Fruit fly (Drosophila melanogaster) whole organism, wandering third instar larva: Measurements from ENCODE around the gene CG10375.
A peak's percentile ranks its signal among the peaks of the same experiment; 100 is the strongest.

Source experiments
- Abd-B ChIP-seq: fragments of >200 bp; optimal IDR thresholded peaks from 2 replicates; lab custom pipeline; 2017; ENCODE audit warnings: missing biosample characterization, missing genetic modification characterization
- CG32264 ChIP-seq: fragments of 200-800 bp; sonication (Bioruptor generic); optimal IDR thresholded peaks from 2 replicates; lab custom pipeline; 2016; ENCODE audit warnings: missing biosample characterization, missing genetic modification characterization
- CG9705 ChIP-seq: fragments of 200-800 bp; sonication (Bioruptor generic); optimal IDR thresholded peaks from 2 replicates; lab custom pipeline; 2018; ENCODE audit warnings: missing biosample characterization, mild to moderate bottlenecking, missing genetic modification characterization
- CrebA ChIP-seq: fragments of 200-800 bp; sonication (Bioruptor generic); optimal IDR thresholded peaks from 2 replicates; lab custom pipeline; 2016; ENCODE audit warnings: missing biosample characterization, mild to moderate bottlenecking, missing genetic modification characterization, borderline replicate concordance
- Dfd ChIP-seq: fragments of >200 bp; optimal IDR thresholded peaks from 2 replicates; lab custom pipeline; 2017; ENCODE audit warnings: missing biosample characterization, missing genetic modification characterization
- Dif ChIP-seq: fragments of 200-275, 200-300 bp; sonication (Bioruptor generic); optimal IDR thresholded peaks from 2 replicates; lab custom pipeline; 2018; ENCODE audit warnings: missing biosample characterization, missing genetic modification characterization; ENCODE audit not compliant: partially characterized antibody
- GATAd ChIP-seq: sonication (Bioruptor generic); optimal IDR thresholded peaks from 2 replicates; lab custom pipeline; 2016; ENCODE audit warnings: missing biosample characterization, missing genetic modification characterization
- HLH106 ChIP-seq: fragments of 200-800 bp; optimal IDR thresholded peaks from 3 replicates; lab custom pipeline; 2019; ENCODE audit warnings: missing biosample characterization, mild to moderate bottlenecking, missing genetic modification characterization, moderate library complexity
- Hnf4 ChIP-seq: fragments of 200-800 bp; sonication (Bioruptor generic); optimal IDR thresholded peaks from 2 replicates; lab custom pipeline; 2016; ENCODE audit warnings: missing biosample characterization, mild to moderate bottlenecking, missing genetic modification characterization
- Hr78 ChIP-seq: fragments of >200 bp; optimal IDR thresholded peaks from 2 replicates; lab custom pipeline; 2017; ENCODE audit warnings: missing biosample characterization, missing genetic modification characterization
- Hr83 ChIP-seq: fragments of 200-300 bp; sonication (Bioruptor generic); optimal IDR thresholded peaks from 2 replicates; lab custom pipeline; 2016; ENCODE audit warnings: missing biosample characterization, mild to moderate bottlenecking, missing genetic modification characterization, moderate library complexity; ENCODE audit not compliant: poor library complexity, severe bottlenecking
- Jra ChIP-seq: sonication (Bioruptor generic); optimal IDR thresholded peaks from 2 replicates; lab custom pipeline; 2016; ENCODE audit warnings: missing biosample characterization, missing genetic modification characterization
- Mio ChIP-seq: sonication (Bioruptor generic); optimal IDR thresholded peaks from 2 replicates; lab custom pipeline; 2016; ENCODE audit warnings: missing biosample characterization, missing genetic modification characterization
- Myc ChIP-seq: fragments of >200 bp; optimal IDR thresholded peaks from 2 replicates; lab custom pipeline; 2017
- N ChIP-seq: fragments of >200 bp; optimal IDR thresholded peaks from 2 replicates; lab custom pipeline; 2018; ENCODE audit warnings: missing biosample characterization, missing external identifiers, missing genetic modification characterization
- OdsH ChIP-seq: fragments of 200-800 bp; sonication (Bioruptor generic); optimal IDR thresholded peaks from 2 replicates; lab custom pipeline; 2016; ENCODE audit warnings: missing biosample characterization, mild to moderate bottlenecking, missing genetic modification characterization
- Rel ChIP-seq, 2 experiments: fragments of 200-800 bp; sonication (Bioruptor generic) in 1 of 2; optimal IDR thresholded peaks; 2 replicates in 1 of 2; 3 replicates in 1 of 2; lab custom pipeline; 2016 to 2019; ENCODE audit warnings: mild to moderate bottlenecking in 2 of 2, missing biosample characterization in 2 of 2, missing genetic modification characterization in 2 of 2, moderate library complexity in 1 of 2
- Sp1 ChIP-seq: fragments of 200-800 bp; sonication (Bioruptor generic); optimal IDR thresholded peaks from 3 replicates; lab custom pipeline; 2019; ENCODE audit warnings: missing biosample characterization, mild to moderate bottlenecking, missing genetic modification characterization, moderate library complexity
- Vsx2 ChIP-seq: fragments of 200-300, 225-300 bp; sonication (Bioruptor generic); optimal IDR thresholded peaks from 2 replicates; lab custom pipeline; 2018; ENCODE audit warnings: missing biosample characterization, missing genetic modification characterization; ENCODE audit not compliant: partially characterized antibody
- br ChIP-seq: fragments of 200-800 bp; sonication (Bioruptor generic); optimal IDR thresholded peaks from 2 replicates; lab custom pipeline; 2016; ENCODE audit warnings: missing biosample characterization, missing genetic modification characterization
- brk ChIP-seq: fragments of 200-800 bp; sonication (Bioruptor generic); optimal IDR thresholded peaks from 2 replicates; lab custom pipeline; 2016; ENCODE audit warnings: missing biosample characterization, mild to moderate bottlenecking, missing genetic modification characterization
- dl ChIP-seq, 2 experiments: fragments of 175-275, 200-275 bp in 1 of 2; fragments of 200-275 bp in 1 of 2; sonication (Bioruptor generic); optimal IDR thresholded peaks; lab custom pipeline; 2018; ENCODE audit warnings: mild to moderate bottlenecking in 2 of 2, missing biosample characterization in 2 of 2, missing genetic modification characterization in 2 of 2, moderate library complexity in 2 of 2; ENCODE audit not compliant: partially characterized antibody in 2 of 2, insufficient read depth in 1 of 2
- dmrt93B ChIP-seq: fragments of 200-800 bp; sonication (Bioruptor generic); optimal IDR thresholded peaks from 2 replicates; lab custom pipeline; 2018; ENCODE audit warnings: missing biosample characterization, mild to moderate bottlenecking, missing genetic modification characterization
- dsf ChIP-seq: sonication (Bioruptor generic); optimal IDR thresholded peaks from 2 replicates; lab custom pipeline; 2016; ENCODE audit warnings: missing biosample characterization, missing genetic modification characterization, borderline replicate concordance
- ey ChIP-seq: fragments of 200-800 bp; sonication (Bioruptor generic); optimal IDR thresholded peaks from 2 replicates; lab custom pipeline; 2016; ENCODE audit warnings: missing biosample characterization, missing genetic modification characterization
- foxo ChIP-seq, 2 experiments: fragments of 200-800 bp; sonication (Bioruptor generic); optimal IDR thresholded peaks; 2 replicates in 1 of 2; 3 replicates in 1 of 2; lab custom pipeline; 2016 to 2017; ENCODE audit warnings: missing biosample characterization in 2 of 2, missing genetic modification characterization in 2 of 2
- fru ChIP-seq: fragments of 200-800 bp; sonication (Bioruptor generic); optimal IDR thresholded peaks from 3 replicates; lab custom pipeline; 2016; ENCODE audit warnings: missing biosample characterization, mild to moderate bottlenecking, missing genetic modification characterization
- h ChIP-seq: fragments of 200-800 bp; sonication (Bioruptor generic); optimal IDR thresholded peaks from 3 replicates; lab custom pipeline; 2016; ENCODE audit warnings: missing biosample characterization, mild to moderate bottlenecking, missing genetic modification characterization
- jim ChIP-seq: fragments of 175-275, 200-325 bp; sonication (Bioruptor generic); optimal IDR thresholded peaks from 2 replicates; lab custom pipeline; 2016; ENCODE audit warnings: missing biosample characterization, mild to moderate bottlenecking, missing genetic modification characterization
- lola ChIP-seq: fragments of >200 bp; optimal IDR thresholded peaks from 2 replicates; lab custom pipeline; 2017; ENCODE audit warnings: missing biosample characterization, missing genetic modification characterization
- pan ChIP-seq: fragments of >200 bp; optimal IDR thresholded peaks from 2 replicates; lab custom pipeline; 2017
- psq ChIP-seq: fragments of 200-800 bp; sonication (Bioruptor generic); optimal IDR thresholded peaks from 3 replicates; lab custom pipeline; 2017; ENCODE audit warnings: missing biosample characterization, mild to moderate bottlenecking, missing genetic modification characterization, moderate library complexity
- rgr ChIP-seq: fragments of 200-800 bp; sonication (Bioruptor generic); optimal IDR thresholded peaks from 3 replicates; lab custom pipeline; 2016; ENCODE audit warnings: missing biosample characterization, mild to moderate bottlenecking, missing genetic modification characterization
- sage ChIP-seq: fragments of 200-800 bp; sonication (Bioruptor generic); optimal IDR thresholded peaks from 2 replicates; lab custom pipeline; 2016; ENCODE audit warnings: missing biosample characterization, mild to moderate bottlenecking, missing genetic modification characterization
- sv ChIP-seq: fragments of 200-800 bp; sonication (Bioruptor generic); optimal IDR thresholded peaks from 3 replicates; lab custom pipeline; 2016; ENCODE audit warnings: missing biosample characterization, missing genetic modification characterization
- tai ChIP-seq: sonication (Bioruptor generic); optimal IDR thresholded peaks from 2 replicates; lab custom pipeline; 2016; ENCODE audit warnings: missing biosample characterization, missing genetic modification characterization
- usp ChIP-seq: fragments of >200 bp; optimal IDR thresholded peaks from 2 replicates; lab custom pipeline; 2017; ENCODE audit warnings: missing biosample characterization, missing genetic modification characterization
- woc ChIP-seq: sonication (Bioruptor generic); optimal IDR thresholded peaks from 2 replicates; lab custom pipeline; 2016; ENCODE audit warnings: missing biosample characterization, mild to moderate bottlenecking, missing genetic modification characterization

Gene CG10375

dm6 chr3R:23773610-23774364, 6.3 kb downstream of the CG10375 start, which contains the start of gene CG10208:
CG10208 (minus strand) TSS chr3R:23774127.
- TF ChIP-seq Mio (GFP tag; lab: Kevin White, UChicago) (no peak), Hr83 (GFP tag; lab: Kevin White, UChicago) (peak; percentile 7), Hr78 (no peak), br (GFP tag; lab: Kevin White, UChicago) (no peak), fru (GFP tag; lab: Kevin White, UChicago) (no peak), N (no peak), woc (GFP tag; lab: Kevin White, UChicago) (no peak), Abd-B (GFP tag; lab: Kevin White, UChicago) (no peak), Rel (GFP tag; optimal IDR thresholded peaks at IDR 0.05; lab: Kevin White, UChicago) (no peak), Rel (tag; optimal IDR thresholded peaks at IDR 0.05; lab: Kevin White, UChicago) (peak; percentile 47), CG32264 (GFP tag; lab: Kevin White, UChicago) (no peak), CG9705 (GFP tag; lab: Kevin White, UChicago) (no peak), h (GFP tag; lab: Kevin White, UChicago) (peak; percentile 3), usp (GFP tag; lab: Kevin White, UChicago) (no peak), Jra (GFP tag; lab: Kevin White, UChicago) (no peak), foxo (GFP tag; optimal IDR thresholded peaks at IDR 0.05; lab: Kevin White, UChicago) (no peak), Hnf4 (no peak), ey (GFP tag; lab: Kevin White, UChicago) (no peak), HLH106 (no peak), dmrt93B (no peak), psq (GFP tag; lab: Kevin White, UChicago) (no peak), sv (no peak), OdsH (GFP tag; lab: Kevin White, UChicago) (no peak), pan (lab: Kevin White, UChicago) (no peak)
- TF ChIP-seq, all 38 proteins: peak for 3

- no peak for TF ChIP-seq lola
Measured at dm6 chr3R:23780757-23781156, 13.2 kb downstream of the CG10375 start.

- no peak for TF ChIP-seq tai
- TF ChIP-seq Hr78: peak; percentile 50
- no peak for TF ChIP-seq jim
- peak; percentile 79 for TF ChIP-seq lola
- peak; percentile 41 for TF ChIP-seq Myc (lab: Kevin White, UChicago)
- TF ChIP-seq Vsx2 (GFP tag; lab: Kevin White, UChicago): peak; percentile 99
- peak; percentile 9 for TF ChIP-seq Mio (GFP tag; lab: Kevin White, UChicago)
- peak; percentile 89 for TF ChIP-seq h (GFP tag; lab: Kevin White, UChicago)
- TF ChIP-seq Rel (GFP tag; optimal IDR thresholded peaks at IDR 0.05; lab: Kevin White, UChicago): no peak
- peak; percentile 86 for TF ChIP-seq Rel (tag; optimal IDR thresholded peaks at IDR 0.05; lab: Kevin White, UChicago)
- no peak for TF ChIP-seq pan (lab: Kevin White, UChicago)
- no peak for TF ChIP-seq sage (GFP tag; lab: Kevin White, UChicago)
- peak; percentile 87 for TF ChIP-seq ey (GFP tag; lab: Kevin White, UChicago)
- TF ChIP-seq CG9705 (GFP tag; lab: Kevin White, UChicago): peak; percentile 84
- peak; percentile 73 for TF ChIP-seq psq (GFP tag; lab: Kevin White, UChicago)
- TF ChIP-seq sv: peak; percentile 86
- TF ChIP-seq dmrt93B: peak; percentile 84
- peak; percentile 76 for TF ChIP-seq Dif (GFP tag; lab: Kevin White, UChicago)
- TF ChIP-seq OdsH (GFP tag; lab: Kevin White, UChicago): peak; percentile 80
- peak; percentile 80 for TF ChIP-seq br (GFP tag; lab: Kevin White, UChicago)
- peak; percentile 65 for TF ChIP-seq Abd-B (GFP tag; lab: Kevin White, UChicago)
- no peak for TF ChIP-seq usp (GFP tag; lab: Kevin White, UChicago)
- peak; percentile 59 for TF ChIP-seq Hnf4
- TF ChIP-seq CG32264 (GFP tag; lab: Kevin White, UChicago): peak; percentile 8
- TF ChIP-seq Hr83 (GFP tag; lab: Kevin White, UChicago): peak; percentile 84
- TF ChIP-seq N: peak; percentile 73
- TF ChIP-seq Jra (GFP tag; lab: Kevin White, UChicago): peak; percentile 68
- TF ChIP-seq CrebA (GFP tag; lab: Kevin White, UChicago): no peak
- TF ChIP-seq dsf (GFP tag; lab: Kevin White, UChicago): no peak
- TF ChIP-seq fru (GFP tag; lab: Kevin White, UChicago): peak; percentile 85
- TF ChIP-seq dl (GFP tag; optimal IDR thresholded peaks at IDR 0.05; lab: Kevin White, UChicago; ENCODE audit: insufficient read depth in 1 of 2, partially characterized antibody in 2 of 2): no peak
- TF ChIP-seq GATAd: no peak
- TF ChIP-seq Dfd (GFP tag; lab: Kevin White, UChicago): no peak
- TF ChIP-seq foxo (GFP tag; optimal IDR thresholded peaks at IDR 0.05; lab: Kevin White, UChicago): peak in 1 of 2 experiments; percentile 90
- TF ChIP-seq woc (GFP tag; lab: Kevin White, UChicago): peak; percentile 91
- peak; percentile 78 for TF ChIP-seq Sp1
- TF ChIP-seq brk (GFP tag; lab: Kevin White, UChicago): no peak
- TF ChIP-seq rgr (GFP tag; lab: Kevin White, UChicago): peak; percentile 86
- TF ChIP-seq HLH106: peak; percentile 87
Measured at dm6 chr3R:23781466-23781935, 14.0 kb downstream of the CG10375 start, which contains the start of the genes Nup98-96 and mbc. Nup98-96 (minus strand) TSS chr3R:23781621. mbc (plus strand) TSS chr3R:23781765.
